Fruit fly (Drosophila melanogaster) whole organism, prepupa: ENCODE data around the gene CG10845.
A peak's percentile ranks its signal among the peaks of the same experiment; 100 is the strongest.

Experiments
- Blimp-1 ChIP-seq: fragments of 200-800 bp; sonication (Bioruptor generic); optimal IDR thresholded peaks from 3 replicates; lab custom pipeline; 2017; ENCODE audit warnings: missing biosample characterization, missing genetic modification characterization, mild to moderate bottlenecking, moderate library complexity, missing genetic modification reagents
- CG10631 ChIP-seq: fragments of 200-800 bp; sonication (Bioruptor generic); optimal IDR thresholded peaks from 2 replicates; lab custom pipeline; 2016; ENCODE audit warnings: missing biosample characterization, missing genetic modification characterization
- CG11294 ChIP-seq: fragments of 200-800 bp; sonication (Bioruptor generic); IDR thresholded peaks from 2 replicates; pipeline ENCODE4 v1.3.6; 2022; ENCODE audit warnings: missing biosample characterization, missing genetic modification characterization
- CG11762 ChIP-seq: fragments of 200-800 bp; sonication (Bioruptor generic); optimal IDR thresholded peaks from 3 replicates; lab custom pipeline; 2016; ENCODE audit warnings: missing biosample characterization, missing genetic modification characterization; ENCODE audit not compliant: insufficient read depth
- CG15336 ChIP-seq: fragments of 200-800 bp; sonication (Bioruptor generic); IDR thresholded peaks from 2 replicates; pipeline ENCODE4 v1.3.6; 2022; ENCODE audit warnings: missing biosample characterization, missing genetic modification characterization
- CG16779 ChIP-seq: fragments of 200-800 bp; sonication (Bioruptor generic); optimal IDR thresholded peaks from 3 replicates; lab custom pipeline; 2017; ENCODE audit warnings: missing biosample characterization, mild to moderate bottlenecking, missing genetic modification characterization
- CG3032 ChIP-seq: fragments of 200-800 bp; optimal IDR thresholded peaks from 2 replicates; lab custom pipeline; 2019; ENCODE audit warnings: missing biosample characterization, mild to moderate bottlenecking, missing genetic modification characterization, moderate library complexity
- CG32006 ChIP-seq: fragments of 200-800 bp; sonication (Bioruptor generic); optimal IDR thresholded peaks from 3 replicates; lab custom pipeline; 2017; ENCODE audit warnings: missing biosample characterization, mild to moderate bottlenecking, missing genetic modification characterization
- CG3919 ChIP-seq: fragments of 200-800 bp; sonication (Bioruptor generic); optimal IDR thresholded peaks from 3 replicates; lab custom pipeline; 2016; ENCODE audit warnings: missing biosample characterization, missing genetic modification characterization
- CG6792 ChIP-seq: fragments of 200-800 bp; sonication (Bioruptor generic); optimal IDR thresholded peaks from 3 replicates; lab custom pipeline; 2016; ENCODE audit warnings: missing biosample characterization, missing genetic modification characterization
- CG6808 ChIP-seq: fragments of 200-800 bp; sonication (Bioruptor generic); optimal IDR thresholded peaks from 3 replicates; lab custom pipeline; 2017; ENCODE audit warnings: missing biosample characterization, missing genetic modification characterization, mild to moderate bottlenecking, moderate library complexity, missing genetic modification reagents
- CG8119 ChIP-seq: fragments of 200-800 bp; sonication (Bioruptor generic); IDR thresholded peaks from 3 replicates; pipeline ENCODE4 v1.3.6; 2022; ENCODE audit warnings: missing biosample characterization, missing genetic modification characterization
- CG8319 ChIP-seq: fragments of 200-800 bp; sonication (Bioruptor generic); optimal IDR thresholded peaks from 3 replicates; lab custom pipeline; 2016; ENCODE audit warnings: missing biosample characterization, missing genetic modification characterization
- CG9139 ChIP-seq: fragments of 200-800 bp; sonication (Bioruptor generic); optimal IDR thresholded peaks from 3 replicates; lab custom pipeline; 2017; ENCODE audit warnings: missing biosample characterization, mild to moderate bottlenecking, missing genetic modification characterization
- Eip75B ChIP-seq: fragments of 200-800 bp; sonication (Bioruptor generic); optimal IDR thresholded peaks from 3 replicates; lab custom pipeline; 2016; ENCODE audit warnings: missing biosample characterization, missing genetic modification characterization
- Eip93F ChIP-seq: fragments of 200-800 bp; sonication (Bioruptor generic); optimal IDR thresholded peaks from 2 replicates; lab custom pipeline; 2016; ENCODE audit warnings: missing biosample characterization, mild to moderate bottlenecking, missing genetic modification characterization
- Gug ChIP-seq: fragments of 200-800 bp; sonication (Bioruptor generic); IDR thresholded peaks from 2 replicates; pipeline ENCODE4 v1.3.6; 2022; ENCODE audit warnings: missing biosample characterization, missing genetic modification characterization
- Hr39 ChIP-seq: fragments of 200-800 bp; sonication (Bioruptor generic); optimal IDR thresholded peaks from 2 replicates; lab custom pipeline; 2016; ENCODE audit warnings: missing biosample characterization, missing genetic modification characterization
- Met ChIP-seq: fragments of 200-800 bp; sonication (Bioruptor generic); optimal IDR thresholded peaks from 3 replicates; lab custom pipeline; 2016; ENCODE audit warnings: missing biosample characterization, missing genetic modification characterization
- Sox102F ChIP-seq: fragments of 200-800 bp; sonication (Bioruptor generic); optimal IDR thresholded peaks from 2 replicates; lab custom pipeline; 2016; ENCODE audit warnings: missing biosample characterization, mild to moderate bottlenecking, missing genetic modification characterization
- Sox14 ChIP-seq: fragments of 200-800 bp; sonication (Bioruptor generic); optimal IDR thresholded peaks from 3 replicates; lab custom pipeline; 2016; ENCODE audit warnings: missing biosample characterization, missing genetic modification characterization
- achi ChIP-seq: fragments of 200-800 bp; sonication (Bioruptor generic); optimal IDR thresholded peaks from 3 replicates; lab custom pipeline; 2016; ENCODE audit warnings: missing biosample characterization, missing genetic modification characterization
- cyc ChIP-seq: fragments of 200-800 bp; sonication (Bioruptor generic); optimal IDR thresholded peaks from 3 replicates; lab custom pipeline; 2016; ENCODE audit warnings: missing biosample characterization, missing genetic modification characterization
- eg ChIP-seq: fragments of 200-800 bp; sonication (Bioruptor generic); IDR thresholded peaks from 3 replicates; pipeline ENCODE4 v1.3.6; 2022; ENCODE audit warnings: missing biosample characterization, missing genetic modification characterization
- esn ChIP-seq: fragments of 200-800 bp; sonication (Bioruptor generic); optimal IDR thresholded peaks from 2 replicates; lab custom pipeline; 2016; ENCODE audit warnings: missing biosample characterization, mild to moderate bottlenecking, missing genetic modification characterization, moderate library complexity
- fd59A ChIP-seq: fragments of 200-800 bp; sonication (Bioruptor generic); optimal IDR thresholded peaks from 2 replicates; lab custom pipeline; 2017; ENCODE audit warnings: missing biosample characterization, mild to moderate bottlenecking, missing genetic modification characterization, missing genetic modification reagents
- fkh ChIP-seq: fragments of 200-800 bp; sonication (Bioruptor generic); optimal IDR thresholded peaks from 3 replicates; lab custom pipeline; 2017; ENCODE audit warnings: missing biosample characterization, mild to moderate bottlenecking, missing genetic modification characterization, moderate library complexity
- lz ChIP-seq: fragments of 200-800 bp; sonication (Bioruptor generic); optimal IDR thresholded peaks from 3 replicates; lab custom pipeline; 2016; ENCODE audit warnings: missing biosample characterization, missing genetic modification characterization
- net ChIP-seq: fragments of 200-800 bp; sonication (Bioruptor generic); optimal IDR thresholded peaks from 3 replicates; lab custom pipeline; 2016; ENCODE audit warnings: missing biosample characterization, missing genetic modification characterization
- salr ChIP-seq, 2 experiments: fragments of 200-800 bp; sonication (Bioruptor generic); optimal IDR thresholded peaks; 3 replicates each; lab custom pipeline; 2016 to 2018; ENCODE audit warnings: missing biosample characterization in 2 of 2, missing genetic modification characterization in 2 of 2, mild to moderate bottlenecking in 1 of 2
- spab ChIP-seq: fragments of 200-800 bp; sonication (Bioruptor generic); optimal IDR thresholded peaks from 2 replicates; lab custom pipeline; 2017; ENCODE audit warnings: missing biosample characterization, mild to moderate bottlenecking, missing genetic modification characterization, missing genetic modification reagents
- svp ChIP-seq: fragments of 200-800 bp; sonication (Bioruptor generic); peaks from one replicate; lab custom pipeline; 2016; ENCODE audit warnings: missing biosample characterization, missing genetic modification characterization
- topi ChIP-seq: fragments of 200-800 bp; sonication (Bioruptor generic); optimal IDR thresholded peaks from 3 replicates; lab custom pipeline; 2016; ENCODE audit warnings: missing biosample characterization, missing genetic modification characterization
- vri ChIP-seq: fragments of 200-800 bp; sonication (Bioruptor generic); optimal IDR thresholded peaks from 3 replicates; lab custom pipeline; 2016; ENCODE audit warnings: missing biosample characterization, mild to moderate bottlenecking, missing genetic modification characterization

Gene CG10845

DNA sequence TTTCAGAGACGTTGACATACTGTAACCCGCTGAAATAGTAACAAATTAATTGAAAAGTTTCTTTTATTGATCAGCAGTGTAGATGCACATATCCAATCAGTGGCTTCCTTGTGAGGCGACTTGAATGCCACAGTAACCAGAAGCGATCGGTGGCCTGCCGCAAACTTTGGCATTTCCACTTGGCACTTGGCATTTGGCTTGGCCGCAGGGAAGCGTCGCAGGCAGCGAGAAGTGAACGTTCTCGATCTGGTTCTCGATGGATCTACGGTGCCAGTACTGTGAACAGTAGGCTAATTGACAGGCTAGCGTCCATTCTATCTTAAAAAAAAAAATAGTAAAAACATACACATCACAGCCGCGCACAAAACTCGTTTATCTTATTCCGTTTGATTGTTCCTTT is at the start of gene CG10845:
Gene CG10845, plus strand, starts transcription at position 301 of the 400 bp plus-strand sequence.
- TF ChIP-seq CG15336 (GFP tag; lab: Robert Waterston, UW) (no peak), CG32006 (GFP tag; lab: Kevin White, UChicago) (no peak), fd59A (GFP tag; lab: Kevin White, UChicago) (no peak), CG10631 (GFP tag; lab: Kevin White, UChicago) (no peak), CG11294 (GFP tag; lab: Robert Waterston, UW) (no peak), spab (GFP tag; lab: Kevin White, UChicago) (no peak), CG8119 (GFP tag; lab: Robert Waterston, UW) (no peak), lz (GFP tag; lab: Kevin White, UChicago) (no peak), CG3032 (tag; lab: Kevin White, UChicago) (no peak), Eip75B (no peak), Gug (no peak), Blimp-1 (GFP tag; lab: Kevin White, UChicago) (no peak), salr (GFP tag; optimal IDR thresholded peaks at IDR 0.05; lab: Kevin White, UChicago) (no peak)

DNA sequence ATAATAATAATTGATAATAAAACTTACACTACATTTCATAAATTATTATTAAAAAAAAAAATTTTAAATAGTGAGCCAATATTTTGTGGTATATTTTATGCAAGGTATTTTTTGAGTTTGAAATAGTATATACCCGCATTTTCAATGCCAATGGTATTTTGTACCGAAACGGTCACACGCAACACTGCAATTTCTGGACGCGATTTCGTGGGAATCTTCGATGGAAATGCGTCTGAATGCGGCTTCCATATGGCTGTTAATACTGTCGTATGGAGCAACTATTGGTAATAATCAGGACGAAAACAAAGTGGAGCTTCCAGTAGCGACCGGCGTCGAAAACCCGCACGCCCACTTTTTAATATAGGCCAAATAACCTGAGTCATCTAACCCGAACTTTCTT is 49.5 kb upstream of the CG10845 start, which contains the start of gene Nct:
Gene Nct, plus strand, starts transcription at position 173 of the 400 bp plus-strand sequence.
- TF ChIP-seq Hr39 (no peak), Sox14 (peak; percentile 68), achi (GFP tag; lab: Kevin White, UChicago) (no peak)
- TF ChIP-seq, all 60 proteins: peak for 1

DNA sequence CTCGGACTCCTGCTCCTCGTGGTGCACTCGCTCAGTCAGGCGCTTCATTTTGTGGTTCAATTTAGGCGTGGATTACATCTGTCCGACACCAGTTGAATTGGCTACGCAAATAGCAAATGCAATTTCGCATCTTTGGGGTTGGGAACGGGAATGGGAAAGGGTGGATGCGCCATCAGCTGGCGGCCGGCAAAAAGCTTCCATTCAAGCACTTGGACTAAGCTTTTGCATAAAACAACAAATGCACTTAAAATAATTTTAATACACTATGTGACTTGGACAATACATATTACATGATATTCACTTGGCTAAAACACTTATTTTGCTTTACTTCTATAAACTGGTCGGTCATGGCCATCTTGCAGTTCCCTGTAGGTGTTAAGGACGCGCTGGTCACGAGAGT is 44.8 kb upstream of the CG10845 start, which contains the start of gene HDAC11:
Gene HDAC11, minus strand, starts transcription at position 101 of the 400 bp plus-strand sequence.
- TF ChIP-seq eg (GFP tag; lab: Robert Waterston, UW), result no peak
- TF ChIP-seq CG16779 (tag; lab: Kevin White, UChicago), result no peak
- no peak for TF ChIP-seq CG8119 (GFP tag; lab: Robert Waterston, UW)
- no peak for TF ChIP-seq CG8319 (GFP tag; lab: Kevin White, UChicago)
- no peak for TF ChIP-seq topi (GFP tag; lab: Kevin White, UChicago)
- no peak for TF ChIP-seq CG3032 (tag; lab: Kevin White, UChicago)
- TF ChIP-seq CG6808 (GFP tag; lab: Kevin White, UChicago), result no peak
- no peak for TF ChIP-seq Met (GFP tag; lab: Kevin White, UChicago)
- TF ChIP-seq fkh, result no peak
- TF ChIP-seq CG6792 (GFP tag; lab: Kevin White, UChicago), result no peak
- TF ChIP-seq svp (GFP tag; lab: Kevin White, UChicago), result no peak
- no peak for TF ChIP-seq net (GFP tag; lab: Kevin White, UChicago)
- TF ChIP-seq fd59A (GFP tag; lab: Kevin White, UChicago), result no peak
- no peak for TF ChIP-seq Gug
- TF ChIP-seq Sox102F, result no peak
- no peak for TF ChIP-seq Eip93F (GFP tag; lab: Kevin White, UChicago)
- no peak for TF ChIP-seq Hr39
- no peak for TF ChIP-seq CG9139 (GFP tag; lab: Kevin White, UChicago)

- TF ChIP-seq CG8119 (GFP tag; lab: Robert Waterston, UW) (no peak), CG6792 (GFP tag; lab: Kevin White, UChicago) (no peak), vri (GFP tag; lab: Kevin White, UChicago) (no peak), CG3919 (GFP tag; lab: Kevin White, UChicago) (no peak), achi (GFP tag; lab: Kevin White, UChicago) (no peak), CG11294 (GFP tag; lab: Robert Waterston, UW) (no peak), esn (no peak), cyc (no peak), CG11762 (GFP tag; lab: Kevin White, UChicago) (no peak), CG15336 (GFP tag; lab: Robert Waterston, UW) (no peak)
Measured at dm6 chr3R:24857459-24857858, 43.5 kb upstream of the CG10845 start, which contains the start of gene CAH4. CAH4 (minus strand) TSS chr3R:24857559.
